Fruit fly (Drosophila melanogaster) whole organism, wandering third instar larva: ENCODE data around the gene Ubc6.

Source experiments
- CG9705 ChIP-seq: fragments of 200-800 bp; sonication (Bioruptor generic); optimal IDR thresholded peaks from 2 replicates; lab custom pipeline; 2018; ENCODE audit warnings: missing biosample characterization, mild to moderate bottlenecking, missing genetic modification characterization
- CrebA ChIP-seq: fragments of 200-800 bp; sonication (Bioruptor generic); optimal IDR thresholded peaks from 2 replicates; lab custom pipeline; 2016; ENCODE audit warnings: missing biosample characterization, mild to moderate bottlenecking, missing genetic modification characterization, borderline replicate concordance
- usp ChIP-seq: fragments of >200 bp; optimal IDR thresholded peaks from 2 replicates; lab custom pipeline; 2017; ENCODE audit warnings: missing biosample characterization, missing genetic modification characterization

DNA sequence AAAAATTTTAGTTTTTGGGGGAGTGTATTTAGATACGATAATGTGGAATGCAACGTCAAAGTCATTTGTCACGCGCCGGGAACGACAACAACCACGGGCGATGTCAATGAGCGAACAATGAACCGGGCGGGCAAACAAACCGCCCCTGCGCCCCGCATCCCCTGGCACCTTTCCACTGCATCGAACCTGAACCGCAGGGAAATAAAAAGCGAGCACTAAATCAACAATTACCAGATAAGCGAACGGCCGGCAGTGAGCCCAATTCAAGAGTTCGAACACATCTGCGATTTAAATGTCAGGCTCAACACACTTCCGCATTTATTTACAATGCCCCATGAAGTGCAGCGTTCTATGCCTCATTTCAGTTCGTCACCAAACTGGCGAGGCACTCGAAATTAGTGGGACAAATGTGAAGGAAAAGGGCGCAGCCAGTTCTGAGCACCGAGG, 44.1 kb upstream of the Ubc6 start:
- TF ChIP-seq usp (GFP tag; lab: Kevin White, UChicago) (no peak), CG9705 (GFP tag; lab: Kevin White, UChicago) (no peak), CrebA (GFP tag; lab: Kevin White, UChicago) (no peak)
